Fruit fly (Drosophila melanogaster): ENCODE results near the gene CG18418.

The CG18418 gene

DNA sequence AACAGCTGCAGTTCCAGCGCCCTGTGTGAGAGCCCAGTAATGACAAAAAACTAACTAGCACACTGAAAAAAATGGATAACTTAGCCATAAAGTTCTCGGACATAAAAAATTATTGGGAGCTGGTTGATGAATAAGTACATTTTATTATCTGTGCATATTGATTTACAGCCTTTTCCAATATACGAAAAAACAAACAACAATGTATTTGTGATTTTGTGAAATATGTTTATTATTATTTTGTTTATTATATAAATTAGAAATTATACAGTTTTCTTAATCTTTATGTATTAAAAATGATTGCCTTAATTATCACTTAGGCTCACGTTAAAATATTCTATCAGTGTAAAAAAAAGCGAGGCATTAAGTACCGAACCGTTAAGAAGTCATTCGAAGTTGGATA is 1.9 kb upstream of the CG18418 start (continued):
- TF ChIP-seq CG14860 (GFP tag; IDR thresholded peaks at IDR 0.05; ENCODE audit: partially characterized antibody) (no peak), her (GFP tag; optimal IDR thresholded peaks at IDR 0.05) (no peak), MBD-R2 (GFP tag; IDR thresholded peaks at IDR 0.05) (no peak), CG2199 (GFP tag; IDR thresholded peaks at IDR 0.05) (no peak), B-H2 (GFP tag; optimal IDR thresholded peaks at IDR 0.05) (no peak), CG33557 (GFP tag; optimal IDR thresholded peaks at IDR 0.05) (no peak), CG3847 (GFP tag; IDR thresholded peaks at IDR 0.05) (no peak), CG1529 (GFP tag; optimal IDR thresholded peaks at IDR 0.05) (no peak), CG13296 (GFP tag; optimal IDR thresholded peaks at IDR 0.05) (no peak), danr (GFP tag; IDR thresholded peaks at IDR 0.05) (no peak), chif (GFP tag; optimal IDR thresholded peaks at IDR 0.05) (no peak), CG12155 (GFP tag; optimal IDR thresholded peaks at IDR 0.05) (no peak), CG12299 (tag; optimal IDR thresholded peaks at IDR 0.05) (no peak), CG8765 (GFP tag; IDR thresholded peaks at IDR 0.05) (no peak), Optix (GFP tag; IDR thresholded peaks at IDR 0.05) (no peak), run (tag; optimal IDR thresholded peaks at IDR 0.05) (no peak), sd (tag; optimal IDR thresholded peaks at IDR 0.05) (no peak), CG8290 (GFP tag; optimal IDR thresholded peaks at IDR 0.05) (no peak), CG8290 (tag; optimal IDR thresholded peaks at IDR 0.05) (no peak), CG11398 (GFP tag; optimal IDR thresholded peaks at IDR 0.05) (no peak), fru (optimal IDR thresholded peaks at IDR 0.05) (no peak), CG15073 (GFP tag; optimal IDR thresholded peaks at IDR 0.05) (no peak), pros (GFP tag; optimal IDR thresholded peaks at IDR 0.05) (no peak), CG10979 (tag; optimal IDR thresholded peaks at IDR 0.05) (peak; percentile 77)

DNA sequence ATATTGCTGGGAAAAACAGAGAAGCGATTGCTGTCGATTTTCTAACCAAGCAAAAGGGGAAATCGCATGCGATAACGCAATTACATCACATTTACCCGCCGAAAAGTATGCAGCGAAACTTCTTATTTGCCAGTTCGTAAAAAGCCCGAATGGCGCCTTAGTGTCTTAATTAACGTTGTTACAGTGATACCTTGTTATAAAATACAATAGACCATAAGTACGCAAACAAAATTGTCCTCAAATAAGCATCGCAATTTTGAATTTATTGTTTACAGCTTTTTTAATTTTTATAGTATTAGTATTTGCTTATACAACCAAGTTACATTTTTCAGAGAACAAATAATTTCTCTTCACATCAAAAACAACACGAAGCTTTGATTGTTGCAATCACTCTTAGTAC is 828 bp upstream of the CG18418 start:
- TF ChIP-seq CG4707 (GFP tag; optimal IDR thresholded peaks at IDR 0.05) (no peak), Fer3 (tag; optimal IDR thresholded peaks at IDR 0.05) (no peak), tin (GFP tag; optimal IDR thresholded peaks at IDR 0.05) (no peak), CoRest (tag; optimal IDR thresholded peaks at IDR 0.05) (peak; percentile 19), CG1602 (GFP tag; optimal IDR thresholded peaks at IDR 0.05) (peak; percentile 23), Fer1 (GFP tag; optimal IDR thresholded peaks at IDR 0.05) (no peak), maf-S (GFP tag; optimal IDR thresholded peaks at IDR 0.05) (no peak), CG2678 (tag; optimal IDR thresholded peaks at IDR 0.05) (peak; percentile 11), Awh (GFP tag; IDR thresholded peaks at IDR 0.05) (peak; percentile 57; the same call in 1 of the 2 replicates), CG14441 (GFP tag; IDR thresholded peaks at IDR 0.05) (0 out of 2 replicates have a peak, but pooled peaks have one; percentile 13), CG14667 (GFP tag; IDR thresholded peaks at IDR 0.05) (peak; percentile 29; the same call in 1 of the 2 replicates), zen (tag; optimal IDR thresholded peaks at IDR 0.05) (peak; percentile 66), CG4730 (GFP tag; IDR thresholded peaks at IDR 0.05) (peak; percentile 44; the same call in 1 of the 2 replicates), Dek (tag; optimal IDR thresholded peaks at IDR 0.05) (no peak), CG6254 (GFP tag; optimal IDR thresholded peaks at IDR 0.05) (no peak), CG15011 (GFP tag; optimal IDR thresholded peaks at IDR 0.05) (no peak), CG8944 (GFP tag; optimal IDR thresholded peaks at IDR 0.05) (peak; percentile 2), Dref (GFP tag; IDR thresholded peaks at IDR 0.05) (no peak), CG10321 (GFP tag; IDR thresholded peaks at IDR 0.05) (no peak), Blimp-1 (GFP tag; optimal IDR thresholded peaks at IDR 0.05) (no peak), CG7357 (GFP tag; IDR thresholded peaks at IDR 0.05) (no peak), CG3065 (GFP tag; optimal IDR thresholded peaks at IDR 0.05) (no peak), NC2α (GFP tag; optimal IDR thresholded peaks at IDR 0.05) (no peak), Hsf (GFP tag; optimal IDR thresholded peaks at IDR 0.05) (peak; percentile 22), unpg (GFP tag; optimal IDR thresholded peaks at IDR 0.05) (peak; percentile 41), Atf-2 (GFP tag; optimal IDR thresholded peaks at IDR 0.05) (no peak), CG5245 (GFP tag; optimal IDR thresholded peaks at IDR 0.05) (no peak), Pdp1 (GFP tag; optimal IDR thresholded peaks at IDR 0.05) (peak in 1 of 2 experiments; percentile 90), hb (GFP tag; IDR thresholded peaks at IDR 0.05; ENCODE audit: partially characterized antibody) (no peak)
